Fruit fly (Drosophila melanogaster) whole organism, prepupa: ENCODE data around the gene Smu1.
A peak's percentile ranks its signal among the peaks of the same experiment; 100 is the strongest.

Experiments used
- CG3919 ChIP-seq: fragments of 200-800 bp; sonication (Bioruptor generic); optimal IDR thresholded peaks from 3 replicates; lab custom pipeline; 2016; ENCODE audit warnings: missing biosample characterization, missing genetic modification characterization
- CG6792 ChIP-seq: fragments of 200-800 bp; sonication (Bioruptor generic); optimal IDR thresholded peaks from 3 replicates; lab custom pipeline; 2016; ENCODE audit warnings: missing biosample characterization, missing genetic modification characterization
- CG8632 ChIP-seq: fragments of 200-800 bp; sonication (Bioruptor generic); optimal IDR thresholded peaks from 3 replicates; lab custom pipeline; 2016; ENCODE audit warnings: missing biosample characterization, missing genetic modification characterization
- Met ChIP-seq: fragments of 200-800 bp; sonication (Bioruptor generic); optimal IDR thresholded peaks from 3 replicates; lab custom pipeline; 2016; ENCODE audit warnings: missing biosample characterization, missing genetic modification characterization
- OdsH ChIP-seq: fragments of 200-800 bp; sonication (Bioruptor generic); optimal IDR thresholded peaks from 3 replicates; lab custom pipeline; 2016; ENCODE audit warnings: missing biosample characterization, missing genetic modification characterization
- dac ChIP-seq: fragments of 200-800 bp; sonication (Bioruptor generic); optimal IDR thresholded peaks from 2 replicates; lab custom pipeline; 2017; ENCODE audit warnings: missing biosample characterization, mild to moderate bottlenecking, missing genetic modification characterization
- vri ChIP-seq: fragments of 200-800 bp; sonication (Bioruptor generic); optimal IDR thresholded peaks from 3 replicates; lab custom pipeline; 2016; ENCODE audit warnings: missing biosample characterization, mild to moderate bottlenecking, missing genetic modification characterization

DNA sequence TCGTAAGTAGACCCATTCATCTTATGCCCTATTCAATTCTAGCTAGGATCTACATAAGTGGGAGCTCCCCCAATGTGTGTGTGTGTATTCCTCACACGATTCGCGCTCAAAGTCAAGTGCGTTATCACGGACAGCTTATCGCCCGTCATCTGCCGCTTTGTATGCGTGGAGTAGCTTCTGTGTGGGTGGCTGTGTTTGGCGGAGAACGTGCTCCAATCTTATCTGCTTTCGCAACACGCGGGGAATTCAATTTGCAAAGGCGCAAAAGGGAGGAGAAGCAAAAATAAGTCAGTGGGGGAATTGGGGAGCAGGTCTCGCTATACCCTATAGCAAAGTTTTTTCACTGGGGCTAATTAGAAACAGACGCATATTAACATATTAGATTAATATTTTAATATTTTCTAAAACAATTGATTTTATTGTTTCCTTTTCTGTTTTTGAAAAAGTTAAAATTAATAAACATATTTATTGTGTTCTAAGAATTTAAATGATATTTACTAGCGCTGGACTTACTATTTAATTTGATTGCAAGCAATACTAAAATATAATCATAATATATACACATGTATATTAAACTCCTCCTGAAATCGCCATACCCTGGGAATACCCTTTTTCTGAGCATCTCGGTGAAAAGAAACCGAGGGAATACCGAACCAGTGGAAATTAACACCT is 4.1 kb upstream of the Smu1 start:
- TF ChIP-seq vri (GFP tag; lab: Kevin White, UChicago) (peak; percentile 64), Met (GFP tag; lab: Kevin White, UChicago) (peak; percentile 88), OdsH (GFP tag; lab: Kevin White, UChicago) (peak; percentile 85), CG3919 (GFP tag; lab: Kevin White, UChicago) (peak; percentile 87), CG8632 (GFP tag; lab: Kevin White, UChicago) (peak; percentile 88), dac (no peak), CG6792 (peak; percentile 87)
